Worm (Caenorhabditis elegans): Measurements from ENCODE around the gene dac-1.
A peak's percentile ranks its signal among the peaks of the same experiment; 100 is the strongest.

dac-1 gene

DNA sequence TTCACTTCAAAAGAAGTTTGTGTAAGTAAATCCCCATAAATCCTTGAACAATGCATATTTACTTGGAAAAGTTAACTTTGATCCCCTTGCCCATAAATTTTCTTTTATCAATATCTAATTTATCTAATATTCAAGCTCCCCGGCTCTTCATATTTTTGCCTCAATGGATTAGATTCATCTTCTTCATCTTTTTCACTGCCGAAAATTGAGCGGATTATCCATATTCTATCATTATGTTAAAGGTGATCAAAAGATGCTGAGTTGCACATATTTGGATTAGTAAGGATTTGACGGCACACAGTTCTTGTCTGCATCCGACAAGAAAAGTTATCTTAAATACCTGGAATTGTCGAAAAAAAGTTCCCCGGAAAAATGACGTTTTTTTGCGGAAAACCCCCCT is 25.4 kb upstream of the dac-1 start:
- TF ChIP-seq ref-1 (GFP tag; conservative IDR thresholded peaks at IDR 0.05): no peak
- TF ChIP-seq tab-1 (GFP tag; IDR thresholded peaks at IDR 0.05): no peak
- TF ChIP-seq ztf-23 (GFP tag; IDR thresholded peaks at IDR 0.05): no peak
- TF ChIP-seq flt-1 (GFP tag; IDR thresholded peaks at IDR 0.05): no peak
- TF ChIP-seq ztf-29 (GFP tag; IDR thresholded peaks at IDR 0.05): no peak
- TF ChIP-seq T22C8.4 (GFP tag; IDR thresholded peaks at IDR 0.05): no peak
- no peak for TF ChIP-seq med-1 (GFP tag; optimal IDR thresholded peaks at IDR 0.05; ENCODE audit: insufficient read depth)
- TF ChIP-seq cog-1 (tag; optimal IDR thresholded peaks at IDR 0.05): no peak

DNA sequence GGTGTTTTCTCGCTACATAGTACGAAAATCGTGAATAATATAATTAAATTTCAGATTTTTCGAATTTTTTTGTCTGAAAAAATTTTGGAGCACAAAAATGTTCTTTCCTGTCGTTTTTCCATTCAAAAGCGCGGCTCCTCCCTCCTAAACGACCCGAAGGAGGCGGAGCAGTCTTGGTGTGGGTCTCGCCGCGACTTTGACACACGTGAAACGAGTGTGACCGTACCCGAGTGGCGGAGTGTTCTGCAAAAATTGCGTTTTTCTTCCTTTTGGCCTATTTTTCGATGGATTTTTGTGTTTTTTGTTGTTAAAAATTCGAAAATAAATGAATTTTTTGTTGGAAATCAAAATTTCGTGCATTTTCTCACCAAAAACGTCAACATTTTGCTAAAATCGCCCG is 22.4 kb upstream of the dac-1 start, which contains the start of gene snt-2:
TSS of gene snt-2 (minus strand) at position 139 of the 400 bp plus-strand sequence.
- TF ChIP-seq ztf-23 (GFP tag; IDR thresholded peaks at IDR 0.05): no peak
- 0 out of 2 replicates have a peak, but pooled peaks have one; percentile 41 for TF ChIP-seq flt-1 (GFP tag; IDR thresholded peaks at IDR 0.05)
- no peak for TF ChIP-seq cog-1 (tag; optimal IDR thresholded peaks at IDR 0.05)
- TF ChIP-seq tab-1 (GFP tag; IDR thresholded peaks at IDR 0.05): no peak
- TF ChIP-seq klf-2 (GFP tag; conservative IDR thresholded peaks at IDR 0.05): no peak
- no peak for TF ChIP-seq ref-1 (GFP tag; conservative IDR thresholded peaks at IDR 0.05)
- no peak for TF ChIP-seq T22C8.4 (GFP tag; IDR thresholded peaks at IDR 0.05)

DNA sequence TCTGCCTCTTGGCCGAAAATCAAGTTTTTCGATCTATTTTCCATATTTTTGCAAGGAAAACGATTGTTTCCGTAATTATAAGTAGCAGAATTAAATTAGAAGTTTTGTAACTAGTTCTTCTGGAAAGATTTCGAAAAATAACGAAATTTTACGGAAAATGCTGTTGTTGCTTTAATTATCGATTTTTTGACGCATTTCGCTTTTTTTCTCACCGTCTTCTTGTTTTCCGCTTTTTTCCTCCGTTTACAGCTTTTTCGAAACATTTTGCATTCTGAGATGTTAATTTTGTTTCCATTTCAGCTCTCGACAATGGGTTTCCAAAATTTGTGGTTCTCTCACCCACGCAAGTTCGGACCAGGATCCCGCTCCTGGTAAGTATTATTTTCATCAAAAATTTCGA is 21.9 kb upstream of the dac-1 start, which contains the start of gene rps-29:
TSS of gene rps-29 (plus strand) at position 301 of the 400 bp plus-strand sequence.
- peak; percentile 71 for TF ChIP-seq T22C8.4 (GFP tag; IDR thresholded peaks at IDR 0.05)
- TF ChIP-seq ztf-29 (GFP tag; IDR thresholded peaks at IDR 0.05): no peak
- TF ChIP-seq tab-1 (GFP tag; IDR thresholded peaks at IDR 0.05): no peak
- TF ChIP-seq ztf-23 (GFP tag; IDR thresholded peaks at IDR 0.05): no peak

DNA sequence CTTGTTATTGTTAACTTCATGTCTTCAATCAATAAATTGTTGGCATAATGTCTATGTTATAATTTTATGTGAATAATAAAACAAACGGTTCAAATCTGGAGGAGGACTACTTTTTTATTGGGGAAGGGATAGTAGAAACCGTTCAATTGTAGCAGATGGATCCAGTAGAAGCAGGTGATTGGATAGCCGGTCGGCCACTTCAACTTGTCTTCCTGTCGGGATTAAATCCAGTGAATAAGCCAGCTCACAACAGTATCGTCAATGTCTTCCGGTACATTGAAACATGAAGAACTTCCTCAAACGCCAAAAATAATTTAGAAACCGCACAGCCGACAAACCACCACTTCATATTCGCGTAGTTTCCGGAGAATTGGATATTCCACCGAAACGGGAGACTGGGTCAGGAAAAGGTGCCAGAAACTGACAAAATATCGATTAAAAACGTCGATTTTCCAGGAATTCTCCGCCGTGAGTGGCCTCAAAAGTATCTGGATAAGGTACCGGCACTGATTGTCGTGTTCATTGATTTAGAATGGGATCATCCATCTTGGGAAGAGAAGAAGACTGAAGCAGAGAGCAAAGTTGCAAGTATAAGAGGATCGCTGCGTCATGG is 20.9 kb upstream of the dac-1 start, which contains the start of gene trpp-11:
TSS of gene trpp-11 (plus strand) at position 153 of the 613 bp plus-strand sequence.
- TF ChIP-seq T22C8.4 (GFP tag; IDR thresholded peaks at IDR 0.05) (no peak), ztf-29 (GFP tag; IDR thresholded peaks at IDR 0.05) (no peak), cog-1 (tag; optimal IDR thresholded peaks at IDR 0.05) (no peak), med-1 (GFP tag; optimal IDR thresholded peaks at IDR 0.05; ENCODE audit: insufficient read depth) (no peak), ref-1 (GFP tag; conservative IDR thresholded peaks at IDR 0.05) (no peak), klf-2 (GFP tag; conservative IDR thresholded peaks at IDR 0.05) (no peak), tab-1 (GFP tag; IDR thresholded peaks at IDR 0.05) (no peak), flt-1 (GFP tag; IDR thresholded peaks at IDR 0.05) (no peak), ztf-23 (GFP tag; IDR thresholded peaks at IDR 0.05) (no peak)

DNA sequence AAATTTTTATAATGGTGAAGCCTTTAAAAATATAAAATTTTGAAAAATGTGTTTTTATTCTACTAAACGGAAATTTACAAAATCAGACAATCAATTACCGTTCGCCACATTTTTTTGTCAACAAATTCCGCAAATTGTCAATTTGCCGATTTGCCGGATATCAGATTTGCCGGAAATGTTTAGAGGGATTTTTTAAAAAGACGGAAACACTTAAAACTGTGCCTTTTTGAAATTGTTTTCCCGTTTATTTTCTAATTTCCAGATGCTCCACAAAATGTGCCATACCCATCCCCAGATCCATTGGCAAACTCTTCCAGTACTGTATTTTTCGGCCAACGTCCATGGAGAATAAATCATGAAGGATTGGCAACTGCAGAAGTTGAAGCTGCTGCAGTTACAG is 18.4 kb upstream of the dac-1 start:
- no peak for TF ChIP-seq klf-2 (GFP tag; conservative IDR thresholded peaks at IDR 0.05)
- TF ChIP-seq flt-1 (GFP tag; IDR thresholded peaks at IDR 0.05): no peak
- TF ChIP-seq med-1 (GFP tag; optimal IDR thresholded peaks at IDR 0.05; ENCODE audit: insufficient read depth): no peak
- TF ChIP-seq ztf-29 (GFP tag; IDR thresholded peaks at IDR 0.05): no peak

DNA sequence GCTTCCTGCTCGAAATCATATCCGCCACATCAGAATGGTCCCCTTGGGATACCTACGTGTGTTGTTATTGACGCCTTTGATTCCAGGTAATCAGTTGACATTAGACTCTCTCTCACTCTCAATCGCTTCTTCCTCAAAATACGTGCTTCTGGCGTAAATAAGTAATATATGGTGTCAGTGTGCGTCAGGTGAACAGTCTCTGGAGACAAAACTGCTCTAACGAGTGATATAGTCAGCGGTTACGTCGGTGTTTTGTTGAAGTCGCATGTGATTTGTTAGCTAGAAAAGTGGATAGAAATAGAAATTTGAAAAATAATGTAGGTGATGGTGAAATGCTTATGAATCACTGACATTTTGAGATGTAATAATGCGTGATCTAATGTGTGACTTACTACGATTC is 13.9 kb upstream of the dac-1 start:
- TF ChIP-seq ztf-23 (GFP tag; IDR thresholded peaks at IDR 0.05) (no peak), klf-2 (GFP tag; conservative IDR thresholded peaks at IDR 0.05) (no peak), ztf-29 (GFP tag; IDR thresholded peaks at IDR 0.05) (no peak), med-1 (GFP tag; optimal IDR thresholded peaks at IDR 0.05; ENCODE audit: insufficient read depth) (no peak), ref-1 (GFP tag; conservative IDR thresholded peaks at IDR 0.05) (no peak), cog-1 (tag; optimal IDR thresholded peaks at IDR 0.05) (no peak), T22C8.4 (GFP tag; IDR thresholded peaks at IDR 0.05) (no peak), flt-1 (GFP tag; IDR thresholded peaks at IDR 0.05) (no peak), tab-1 (GFP tag; IDR thresholded peaks at IDR 0.05) (no peak)

DNA sequence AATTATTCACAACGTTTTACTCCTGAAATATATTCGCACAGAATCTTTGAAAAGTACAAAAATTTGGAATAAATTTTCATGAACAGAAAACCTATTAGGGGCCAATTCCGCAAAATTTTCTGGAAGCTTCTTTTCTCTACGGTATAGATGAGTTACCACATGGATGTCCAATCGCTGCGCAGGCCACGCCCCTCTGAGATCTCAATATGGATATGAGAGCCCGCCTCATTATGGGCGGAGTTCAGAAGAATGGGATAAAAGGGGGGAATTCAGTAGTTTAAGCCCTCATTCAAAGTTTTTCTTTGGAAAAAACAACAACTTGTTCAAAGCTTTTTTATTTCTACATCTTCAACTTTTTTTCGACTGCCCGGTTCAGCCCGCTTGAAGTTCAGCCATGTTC is 4.4 kb upstream of the dac-1 start, which contains the start of gene daf-7:
TSS of gene daf-7 (plus strand) at position 301 of the 400 bp plus-strand sequence.
- no peak for TF ChIP-seq med-1 (GFP tag; optimal IDR thresholded peaks at IDR 0.05; ENCODE audit: insufficient read depth)
- no peak for TF ChIP-seq ref-1 (GFP tag; conservative IDR thresholded peaks at IDR 0.05)
- no peak for TF ChIP-seq klf-2 (GFP tag; conservative IDR thresholded peaks at IDR 0.05)
- no peak for TF ChIP-seq T22C8.4 (GFP tag; IDR thresholded peaks at IDR 0.05)
- TF ChIP-seq ztf-23 (GFP tag; IDR thresholded peaks at IDR 0.05): no peak
- TF ChIP-seq cog-1 (tag; optimal IDR thresholded peaks at IDR 0.05): no peak
- TF ChIP-seq flt-1 (GFP tag; IDR thresholded peaks at IDR 0.05): no peak
- no peak for TF ChIP-seq ztf-29 (GFP tag; IDR thresholded peaks at IDR 0.05)

DNA sequence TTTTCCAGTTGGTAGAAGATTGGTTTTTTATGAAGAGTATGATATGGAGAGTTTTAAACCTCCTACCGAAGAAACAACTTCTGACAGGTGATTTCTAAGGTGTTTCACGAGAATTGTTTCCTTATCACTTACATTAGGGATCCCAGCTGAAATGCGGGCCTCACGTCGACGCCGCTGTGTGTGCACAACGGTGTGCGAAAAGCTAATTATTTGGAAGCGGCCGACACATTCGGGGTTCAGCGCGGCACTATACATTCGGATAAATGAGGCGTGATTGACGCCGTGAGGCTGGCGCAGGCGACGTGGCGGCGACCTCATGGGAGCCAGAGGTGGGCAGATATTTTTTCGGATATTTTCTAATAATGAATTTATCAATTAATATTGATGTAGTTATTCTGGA is 3.4 kb downstream of the dac-1 start:
- TF ChIP-seq T22C8.4 (GFP tag; IDR thresholded peaks at IDR 0.05): no peak
- TF ChIP-seq ztf-29 (GFP tag; IDR thresholded peaks at IDR 0.05): no peak
- no peak for TF ChIP-seq ref-1 (GFP tag; conservative IDR thresholded peaks at IDR 0.05)
- TF ChIP-seq med-1 (GFP tag; optimal IDR thresholded peaks at IDR 0.05; ENCODE audit: insufficient read depth): no peak
- no peak for TF ChIP-seq ztf-23 (GFP tag; IDR thresholded peaks at IDR 0.05)
- TF ChIP-seq klf-2 (GFP tag; conservative IDR thresholded peaks at IDR 0.05): no peak
- no peak for TF ChIP-seq cog-1 (tag; optimal IDR thresholded peaks at IDR 0.05)

DNA sequence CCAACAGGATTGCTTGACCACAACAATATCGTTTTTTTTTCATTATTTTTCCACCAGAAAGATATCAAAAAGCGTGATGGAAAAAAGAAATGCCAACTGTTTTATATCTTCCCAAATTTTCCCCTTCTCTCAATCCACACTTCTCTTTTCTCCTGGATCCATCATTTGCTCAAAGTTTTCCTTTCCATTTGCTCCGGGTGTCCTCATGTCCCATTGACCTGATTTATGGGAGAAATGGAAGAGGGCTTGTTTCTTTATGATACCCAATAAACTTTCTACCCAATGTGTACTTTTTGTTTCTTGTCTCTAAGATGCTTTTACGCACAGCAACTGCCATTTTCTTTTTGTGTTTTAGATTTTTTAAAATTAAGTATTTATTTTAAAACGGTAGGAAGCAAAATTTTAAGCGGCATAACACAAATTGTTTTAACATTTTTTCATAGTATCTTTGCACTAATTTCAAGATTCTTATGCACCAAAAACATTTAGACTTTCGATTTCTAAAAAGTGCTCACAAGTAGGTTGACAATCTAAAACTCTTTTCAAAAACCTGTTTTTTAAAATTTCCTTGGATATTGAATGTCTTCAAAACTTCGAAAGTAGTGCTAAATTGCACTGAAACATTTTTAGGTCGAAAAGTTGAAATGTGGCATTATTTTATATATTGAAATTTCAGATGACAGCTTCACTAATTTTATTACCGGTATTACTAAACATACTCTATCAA is 6.8 kb downstream of the dac-1 start, which contains the start of gene clec-149:
TSS of gene clec-149 (plus strand) at position 677 of the 727 bp plus-strand sequence.
- TF ChIP-seq klf-2 (GFP tag; conservative IDR thresholded peaks at IDR 0.05) (no peak), tab-1 (GFP tag; IDR thresholded peaks at IDR 0.05) (no peak), ref-1 (GFP tag; conservative IDR thresholded peaks at IDR 0.05) (no peak), flt-1 (GFP tag; IDR thresholded peaks at IDR 0.05) (no peak), ztf-29 (GFP tag; IDR thresholded peaks at IDR 0.05) (no peak), T22C8.4 (GFP tag; IDR thresholded peaks at IDR 0.05) (no peak), ztf-23 (GFP tag; IDR thresholded peaks at IDR 0.05) (no peak), cog-1 (tag; optimal IDR thresholded peaks at IDR 0.05) (no peak), med-1 (GFP tag; optimal IDR thresholded peaks at IDR 0.05; ENCODE audit: insufficient read depth) (no peak)
